Worm (Caenorhabditis elegans) whole organism, early embryonic: ENCODE data around the gene cya-1.

ENCODE experiments used
- B0310.2 ChIP-seq: sonication (generic microtip); optimal IDR thresholded peaks from 2 replicates; lab custom pipeline; 2016; ENCODE audit warnings: mild to moderate bottlenecking, missing genetic modification characterization, missing compliant biosample characterization
- F13C5.2 ChIP-seq: sonication (generic microtip); optimal IDR thresholded peaks from 2 replicates; lab custom pipeline; 2017; ENCODE audit warnings: mild to moderate bottlenecking, missing genetic modification characterization, inconsistent platforms, missing compliant biosample characterization
- aly-1 ChIP-seq: sonication (generic microtip); optimal IDR thresholded peaks from 2 replicates; lab custom pipeline; 2016; ENCODE audit warnings: missing genetic modification characterization, missing compliant biosample characterization
- ama-1 ChIP-seq: fragments of 150-350 bp; optimal IDR thresholded peaks from 2 replicates; lab custom pipeline; 2014
- ceh-13 ChIP-seq: fragments of 200-800 bp; sonication (Bioruptor generic); optimal IDR thresholded peaks from 2 replicates; lab custom pipeline; 2018; ENCODE audit warnings: mild to moderate bottlenecking, missing genetic modification characterization, missing compliant biosample characterization
- ceh-36 ChIP-seq: sonication (generic microtip); optimal IDR thresholded peaks from 2 replicates; lab custom pipeline; 2016; ENCODE audit warnings: missing genetic modification characterization, inconsistent platforms, missing compliant biosample characterization
- ets-7 ChIP-seq: sonication (generic microtip); optimal IDR thresholded peaks from 2 replicates; lab custom pipeline; 2016; ENCODE audit warnings: missing genotype, missing genetic modification characterization, missing compliant biosample characterization
- flt-1 ChIP-seq: fragments of 200-800 bp; sonication (Bioruptor generic); IDR thresholded peaks from 2 replicates; pipeline ENCODE4 v1.3.6; 2022; ENCODE audit warnings: missing genetic modification characterization, missing compliant biosample characterization
- hmbx-1 ChIP-seq: sonication (generic microtip); optimal IDR thresholded peaks from 2 replicates; lab custom pipeline; 2016; ENCODE audit warnings: mild to moderate bottlenecking, missing genetic modification characterization, missing compliant biosample characterization
- hmg-4 ChIP-seq: fragments of 200-800 bp; sonication (Bioruptor generic); optimal IDR thresholded peaks from 2 replicates; lab custom pipeline; 2018; ENCODE audit warnings: mild to moderate bottlenecking, missing genetic modification characterization, missing compliant biosample characterization
- hnd-1 ChIP-seq: sonication (generic microtip); optimal IDR thresholded peaks from 2 replicates; lab custom pipeline; 2016; ENCODE audit warnings: missing genetic modification characterization, missing compliant biosample characterization
- pes-1 ChIP-seq: fragments of 200-800 bp; sonication (Bioruptor generic); IDR thresholded peaks from 2 replicates; pipeline ENCODE4 v1.3.6; 2022; ENCODE audit warnings: missing genetic modification reagents, missing genetic modification characterization, missing compliant biosample characterization
- scrt-1 ChIP-seq: fragments of 200-800 bp; sonication (Bioruptor generic); IDR thresholded peaks from 2 replicates; pipeline ENCODE4 v1.3.6; 2022; ENCODE audit warnings: missing genetic modification characterization, missing compliant biosample characterization
- sea-1 ChIP-seq: fragments of 200-800 bp; sonication (Bioruptor generic); conservative IDR thresholded peaks from 2 replicates; pipeline ENCODE4 v1.3.6; 2022; ENCODE audit warnings: missing genetic modification characterization, missing compliant biosample characterization
- tbx-11 ChIP-seq: fragments of 200-800 bp; sonication (Bioruptor generic); IDR thresholded peaks from 2 replicates; pipeline ENCODE4 v1.3.6; 2022; ENCODE audit warnings: missing genetic modification characterization, missing compliant biosample characterization
- tbx-37 ChIP-seq: fragments of 200-800 bp; sonication (Bioruptor generic); conservative IDR thresholded peaks from 2 replicates; pipeline ENCODE4 v1.3.6; 2022; ENCODE audit warnings: missing genetic modification reagents, missing genetic modification characterization, missing compliant biosample characterization
- tra-4 ChIP-seq: sonication (generic microtip); optimal IDR thresholded peaks from 2 replicates; lab custom pipeline; 2017; ENCODE audit warnings: missing genetic modification characterization, missing compliant biosample characterization

cya-1 gene

ce11 chrIII:9143911-9144310, 34.8 kb upstream of the cya-1 start, which contains the start of gene ZK512.11:
ZK512.11 (plus strand) TSS chrIII:9144211.
- TF ChIP-seq ceh-36: no peak
- no peak for TF ChIP-seq ceh-13 (GFP tag; lab: Kevin White, UChicago)
- TF ChIP-seq flt-1: no peak
- TF ChIP-seq B0310.2 (tag; lab: Kevin White, UChicago): no peak
- TF ChIP-seq scrt-1 (GFP tag; lab: Robert Waterston, UW): no peak
- TF ChIP-seq hmbx-1 (tag; lab: Kevin White, UChicago): no peak
- TF ChIP-seq tbx-11 (GFP tag; lab: Robert Waterston, UW): no peak
- no peak for TF ChIP-seq hnd-1 (tag; lab: Kevin White, UChicago)
- TF ChIP-seq F13C5.2: no peak
- TF ChIP-seq tra-4 (tag; lab: Kevin White, UChicago): no peak
- no peak for TF ChIP-seq ets-7
- TF ChIP-seq ama-1: no peak
- TF ChIP-seq hmg-4 (GFP tag; lab: Kevin White, UChicago): no peak
- TF ChIP-seq sea-1 (GFP tag; lab: Robert Waterston, UW): no peak
- no peak for TF ChIP-seq pes-1 (GFP tag; lab: Robert Waterston, UW)
- TF ChIP-seq aly-1 (tag; lab: Kevin White, UChicago): no peak
- TF ChIP-seq tbx-37 (GFP tag; lab: Robert Waterston, UW): no peak

- TF ChIP-seq ceh-36 (no peak), F13C5.2 (no peak), aly-1 (tag; lab: Kevin White, UChicago) (no peak), hmg-4 (GFP tag; lab: Kevin White, UChicago) (no peak), ama-1 (no peak), flt-1 (no peak)
Measured at ce11 chrIII:9138601-9139000, 29.5 kb upstream of the cya-1 start, which contains the start of gene ZK512.7. ZK512.7 (minus strand) TSS chrIII:9138701.

- TF ChIP-seq aly-1 (tag; lab: Kevin White, UChicago) (no peak), sea-1 (GFP tag; lab: Robert Waterston, UW) (no peak), flt-1 (no peak), ceh-36 (no peak), tbx-37 (GFP tag; lab: Robert Waterston, UW) (no peak), scrt-1 (GFP tag; lab: Robert Waterston, UW) (no peak), ama-1 (no peak), hmbx-1 (tag; lab: Kevin White, UChicago) (no peak), hnd-1 (tag; lab: Kevin White, UChicago) (no peak), tra-4 (tag; lab: Kevin White, UChicago) (no peak), hmg-4 (GFP tag; lab: Kevin White, UChicago) (no peak), ets-7 (no peak), pes-1 (GFP tag; lab: Robert Waterston, UW) (no peak), B0310.2 (tag; lab: Kevin White, UChicago) (no peak)
Measured at ce11 chrIII:9136587-9136986, 27.5 kb upstream of the cya-1 start, which contains the start of gene eat-4. eat-4 (plus strand) TSS chrIII:9136887.

ce11 chrIII:9130588-9130987, 21.5 kb upstream of the cya-1 start, which contains the start of gene ZK512.10:
ZK512.10 (plus strand) TSS chrIII:9130888.
- no peak for TF ChIP-seq ceh-13 (GFP tag; lab: Kevin White, UChicago)
- no peak for TF ChIP-seq tbx-37 (GFP tag; lab: Robert Waterston, UW)
- no peak for TF ChIP-seq tra-4 (tag; lab: Kevin White, UChicago)
- no peak for TF ChIP-seq ceh-36
- TF ChIP-seq sea-1 (GFP tag; lab: Robert Waterston, UW): no peak
- no peak for TF ChIP-seq ama-1
- TF ChIP-seq aly-1 (tag; lab: Kevin White, UChicago): no peak
- no peak for TF ChIP-seq hmg-4 (GFP tag; lab: Kevin White, UChicago)
- no peak for TF ChIP-seq F13C5.2
- no peak for TF ChIP-seq tbx-11 (GFP tag; lab: Robert Waterston, UW)
- no peak for TF ChIP-seq hmbx-1 (tag; lab: Kevin White, UChicago)
- TF ChIP-seq scrt-1 (GFP tag; lab: Robert Waterston, UW): no peak
- TF ChIP-seq pes-1 (GFP tag; lab: Robert Waterston, UW): no peak
- TF ChIP-seq ets-7: no peak
- no peak for TF ChIP-seq flt-1
- TF ChIP-seq hnd-1 (tag; lab: Kevin White, UChicago): no peak
- no peak for TF ChIP-seq B0310.2 (tag; lab: Kevin White, UChicago)

ce11 chrIII:9125789-9126304, 16.8 kb upstream of the cya-1 start, which contains the start of gene sec-16A.1:
sec-16A.1 (plus strand) TSS chrIII:9125839.
- TF ChIP-seq B0310.2 (tag; lab: Kevin White, UChicago) (no peak), hmbx-1 (tag; lab: Kevin White, UChicago) (no peak), sea-1 (GFP tag; lab: Robert Waterston, UW) (no peak)

- TF ChIP-seq ets-7 (no peak), pes-1 (GFP tag; lab: Robert Waterston, UW) (no peak), sea-1 (GFP tag; lab: Robert Waterston, UW) (no peak), tbx-37 (GFP tag; lab: Robert Waterston, UW) (no peak), scrt-1 (GFP tag; lab: Robert Waterston, UW) (no peak), tra-4 (tag; lab: Kevin White, UChicago) (no peak), hmbx-1 (tag; lab: Kevin White, UChicago) (no peak), ceh-13 (GFP tag; lab: Kevin White, UChicago) (no peak)
Measured at ce11 chrIII:9118921-9119606, 10.0 kb upstream of the cya-1 start, which contains the start of gene ced-11. ced-11 (plus strand) TSS chrIII:9119556.

ce11 chrIII:9118314-9118850, 9.3 kb upstream of the cya-1 start, which contains the start of gene grl-11:
grl-11 (minus strand) TSS chrIII:9118364.
- no peak for TF ChIP-seq hmg-4 (GFP tag; lab: Kevin White, UChicago)
- no peak for TF ChIP-seq pes-1 (GFP tag; lab: Robert Waterston, UW)
- no peak for TF ChIP-seq aly-1 (tag; lab: Kevin White, UChicago)
- TF ChIP-seq tbx-37 (GFP tag; lab: Robert Waterston, UW): no peak
- TF ChIP-seq B0310.2 (tag; lab: Kevin White, UChicago): no peak
- no peak for TF ChIP-seq ets-7
- TF ChIP-seq ama-1: no peak
- no peak for TF ChIP-seq ceh-13 (GFP tag; lab: Kevin White, UChicago)
